Worm (Caenorhabditis elegans) whole organism, L3 larva: ENCODE data around the gene C08F11.12.

Source experiments
- ZK546.5 ChIP-seq: sonication (generic microtip); optimal IDR thresholded peaks from 2 replicates; lab custom pipeline; 2017; ENCODE audit warnings: missing biosample characterization, missing genetic modification characterization
- ceh-16 ChIP-seq: sonication (generic microtip); optimal IDR thresholded peaks from 2 replicates; lab custom pipeline; 2017; ENCODE audit warnings: missing biosample characterization, missing genetic modification characterization
- egl-27 ChIP-seq: sonication (generic microtip); optimal IDR thresholded peaks from 4 replicates; lab custom pipeline; 2017; ENCODE audit warnings: missing biosample characterization, missing genetic modification reagents, missing genetic modification characterization
- elt-1 ChIP-seq: fragments of 150-350 bp; optimal IDR thresholded peaks from 2 replicates; lab custom pipeline; 2014; ENCODE audit warnings: missing biosample characterization, missing genetic modification characterization
- jun-1 ChIP-seq: fragments of 150-350 bp; optimal IDR thresholded peaks from 2 replicates; lab custom pipeline; 2014; ENCODE audit warnings: missing biosample characterization, missing genetic modification reagents, missing genetic modification characterization
- nfya-1 ChIP-seq: sonication (generic microtip); optimal IDR thresholded peaks from 2 replicates; lab custom pipeline; 2017; ENCODE audit warnings: missing genetic modification characterization, mild to moderate bottlenecking, missing compliant biosample characterization, antibody characterized with exemption, moderate library complexity; ENCODE audit not compliant: insufficient read depth
- nhr-11 ChIP-seq: fragments of 150-350 bp; optimal IDR thresholded peaks from 2 replicates; lab custom pipeline; 2014; ENCODE audit warnings: missing biosample characterization, missing genetic modification characterization
- nhr-25 ChIP-seq: sonication (generic microtip); optimal IDR thresholded peaks from 2 replicates; lab custom pipeline; 2017; ENCODE audit warnings: missing biosample characterization, missing genetic modification characterization
- nhr-28 ChIP-seq: fragments of 150-350 bp; optimal IDR thresholded peaks from 2 replicates; lab custom pipeline; 2014; ENCODE audit warnings: missing biosample characterization, missing genetic modification characterization
- pha-4 ChIP-seq: fragments of 150-350 bp; optimal IDR thresholded peaks from 2 replicates; lab custom pipeline; 2014; ENCODE audit warnings: missing biosample characterization, missing genetic modification reagents, missing genetic modification characterization
- pqm-1 ChIP-seq: fragments of 150-350 bp; optimal IDR thresholded peaks from 2 replicates; lab custom pipeline; 2017; ENCODE audit warnings: missing biosample characterization, missing genetic modification characterization, inconsistent platforms
- sea-2 ChIP-seq: fragments of 150-350 bp; sonication (generic microtip); optimal IDR thresholded peaks from 4 replicates; lab custom pipeline; 2014; ENCODE audit warnings: missing biosample characterization, missing genetic modification reagents, missing genetic modification characterization
- ztf-11 ChIP-seq: fragments of 150-350 bp; optimal IDR thresholded peaks from 2 replicates; lab custom pipeline; 2014; ENCODE audit warnings: missing biosample characterization, missing genetic modification characterization

DNA sequence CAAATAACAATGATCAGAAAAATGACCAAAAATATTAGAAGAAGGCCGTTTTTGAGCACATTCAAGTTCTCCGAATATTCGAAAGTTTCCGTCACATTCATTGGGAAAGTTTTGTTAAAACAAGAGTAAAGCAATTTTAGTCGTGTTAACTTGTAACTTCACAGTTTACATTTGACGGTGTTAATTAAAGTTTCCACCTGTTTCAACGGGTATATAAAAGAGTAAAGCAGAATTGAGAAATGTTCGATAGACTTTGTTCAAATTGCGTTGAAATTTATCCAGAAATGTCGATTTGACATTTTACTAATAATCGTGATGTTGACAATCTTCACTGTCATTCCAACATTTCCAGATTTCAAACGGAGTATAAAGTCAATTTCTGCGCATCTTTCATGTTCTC, 5.5 kb downstream of the C08F11.12 start, which contains the start of gene srz-29:
- TF ChIP-seq ZK546.5 (tag; lab: Kevin White, UChicago) (no peak), nfya-1 (tag; lab: Kevin White, UChicago) (no peak), egl-27 (tag; lab: Kevin White, UChicago) (no peak), nhr-11 (tag; lab: Kevin White, UChicago) (no peak), sea-2 (GFP tag; lab: Kevin White, UChicago) (no peak), nhr-25 (tag; lab: Kevin White, UChicago) (no peak), pha-4 (tag; lab: Kevin White, UChicago) (no peak), nhr-28 (tag; lab: Kevin White, UChicago) (no peak), ceh-16 (tag; lab: Kevin White, UChicago) (no peak), ztf-11 (no peak), elt-1 (tag; lab: Kevin White, UChicago) (no peak), jun-1 (tag; lab: Kevin White, UChicago) (no peak), pqm-1 (tag; lab: Kevin White, UChicago) (no peak)
